Fruit fly (Drosophila melanogaster) whole organism, adult: ENCODE measurements around the gene GstT3.

Experiments
- CG33017 ChIP-seq: fragments of 200-800 bp; sonication (Bioruptor generic); optimal IDR thresholded peaks from 2 replicates; lab custom pipeline; 2018; ENCODE audit warnings: missing biosample characterization, mild to moderate bottlenecking, missing genetic modification characterization, moderate library complexity
- CG5204 ChIP-seq: fragments of 200-800 bp; sonication (Bioruptor generic); optimal IDR thresholded peaks from 2 replicates; lab custom pipeline; 2016; ENCODE audit warnings: missing biosample characterization, missing genetic modification characterization
- Clk ChIP-seq: fragments of 200-800 bp; sonication (Bioruptor generic); optimal IDR thresholded peaks from 2 replicates; lab custom pipeline; 2017; ENCODE audit warnings: missing biosample characterization, missing genetic modification characterization
- Mnt ChIP-seq: fragments of 200-800 bp; sonication (Bioruptor generic); optimal IDR thresholded peaks from 2 replicates; lab custom pipeline; 2016; ENCODE audit warnings: missing biosample characterization, mild to moderate bottlenecking, missing genetic modification characterization
- bab1 ChIP-seq: fragments of 200-800 bp; sonication (Bioruptor generic); optimal IDR thresholded peaks from 3 replicates; lab custom pipeline; 2019; ENCODE audit warnings: missing biosample characterization, mild to moderate bottlenecking, missing genetic modification characterization, moderate library complexity
- cic ChIP-seq: fragments of 200-800 bp; sonication (Bioruptor generic); optimal IDR thresholded peaks from 2 replicates; lab custom pipeline; 2017; ENCODE audit warnings: missing biosample characterization, mild to moderate bottlenecking, missing genetic modification characterization, moderate library complexity
- kay ChIP-seq: fragments of 200-800 bp; sonication (Bioruptor generic); peaks from one replicate; lab custom pipeline; 2016; ENCODE audit warnings: missing biosample characterization, missing genetic modification characterization, borderline replicate concordance
- ovo ChIP-seq: fragments of 200-800 bp; sonication (Bioruptor generic); optimal IDR thresholded peaks from 2 replicates; lab custom pipeline; 2016; ENCODE audit warnings: missing biosample characterization, missing genetic modification characterization

DNA sequence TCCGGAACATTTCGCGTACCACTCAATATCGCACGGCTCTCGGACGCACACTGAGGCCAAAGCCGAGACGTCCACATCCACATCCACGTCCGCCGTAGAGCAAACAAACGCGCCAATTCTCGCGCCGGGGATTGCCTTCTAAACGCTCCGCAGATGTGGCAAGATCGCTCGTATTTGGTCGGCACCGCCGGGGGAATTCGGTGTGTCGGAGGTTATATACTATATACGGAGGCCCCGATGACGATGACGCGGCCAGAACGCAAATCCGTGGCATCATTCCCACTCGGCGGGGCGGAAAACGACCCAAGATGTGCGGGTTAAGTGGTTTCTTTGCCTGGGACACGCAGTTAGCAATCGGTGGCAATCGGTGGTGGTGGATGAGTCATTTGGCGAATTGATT, 51.0 kb downstream of the GstT3 start:
- TF ChIP-seq cic (GFP tag; lab: Kevin White, UChicago) (no peak), CG33017 (no peak), Mnt (GFP tag; lab: Kevin White, UChicago) (no peak), CG5204 (no peak), Clk (GFP tag; lab: Kevin White, UChicago) (no peak), bab1 (no peak), ovo (no peak), kay (GFP tag; lab: Kevin White, UChicago) (no peak)
